Fruit fly (Drosophila melanogaster) whole organism, pupa: ENCODE results near the gene Atac2.

ENCODE experiments used
- CG12605 ChIP-seq: fragments of 200-800 bp; sonication (Bioruptor generic); IDR thresholded peaks from 2 replicates; pipeline ENCODE4 v1.3.6; 2022; ENCODE audit warnings: missing biosample characterization, missing genetic modification characterization
- CG32121 ChIP-seq: fragments of 200-800 bp; sonication (Bioruptor generic); IDR thresholded peaks from 2 replicates; pipeline ENCODE4 v1.3.6; 2022; ENCODE audit warnings: missing biosample characterization, missing genetic modification characterization
- CG34367 ChIP-seq: fragments of 200-800 bp; sonication (Bioruptor generic); optimal IDR thresholded peaks from 2 replicates; lab custom pipeline; 2018; ENCODE audit warnings: missing biosample characterization, mild to moderate bottlenecking, missing genetic modification characterization
- CG8159 ChIP-seq: fragments of 200-800 bp; sonication (Bioruptor generic); optimal IDR thresholded peaks from 3 replicates; lab custom pipeline; 2018; ENCODE audit warnings: missing biosample characterization, mild to moderate bottlenecking, missing genetic modification characterization, moderate library complexity
- CG8301 ChIP-seq: fragments of 200-800 bp; sonication (Bioruptor generic); optimal IDR thresholded peaks from 2 replicates; lab custom pipeline; 2018; ENCODE audit warnings: missing biosample characterization, mild to moderate bottlenecking, missing genetic modification characterization
- CG9948 ChIP-seq: fragments of 200-800 bp; sonication (Bioruptor generic); optimal IDR thresholded peaks from 2 replicates; lab custom pipeline; 2018; ENCODE audit warnings: missing biosample characterization, mild to moderate bottlenecking, missing genetic modification characterization, moderate library complexity
- D1 ChIP-seq: fragments of 200-800 bp; sonication (Bioruptor generic); optimal IDR thresholded peaks from 2 replicates; lab custom pipeline; 2018; ENCODE audit warnings: missing biosample characterization, mild to moderate bottlenecking, missing genetic modification characterization, moderate library complexity
- Ets98B ChIP-seq: fragments of 200-800 bp; sonication (Bioruptor generic); IDR thresholded peaks from 2 replicates; pipeline ENCODE4 v1.3.6; 2022; ENCODE audit warnings: missing biosample characterization, missing genetic modification characterization
- Snoo ChIP-seq: fragments of 200-800 bp; sonication (Bioruptor generic); optimal IDR thresholded peaks from 3 replicates; lab custom pipeline; 2017; ENCODE audit warnings: missing biosample characterization, mild to moderate bottlenecking, missing genetic modification characterization, inconsistent platforms
- fd96Ca ChIP-seq: fragments of 200-800 bp; sonication (Bioruptor generic); IDR thresholded peaks from 3 replicates; pipeline ENCODE4 v1.3.6; 2022; ENCODE audit warnings: missing biosample characterization, missing genetic modification characterization

Atac2 gene

dm6 chr2L:18561018-18561417, 51.0 kb downstream of the Atac2 start:
- TF ChIP-seq Snoo (tag; lab: Kevin White, UChicago) (no peak), CG12605 (no peak), CG8301 (tag; lab: Kevin White, UChicago) (no peak), CG8159 (no peak), CG9948 (tag; lab: Kevin White, UChicago) (no peak), D1 (no peak), CG34367 (tag; lab: Kevin White, UChicago) (no peak), fd96Ca (GFP tag; lab: Robert Waterston, UW) (no peak), Ets98B (GFP tag; lab: Robert Waterston, UW) (no peak), CG32121 (GFP tag; lab: Robert Waterston, UW) (no peak)
